Worm (Caenorhabditis elegans): Measurements from ENCODE around the gene unc-103.

Gene unc-103

DNA sequence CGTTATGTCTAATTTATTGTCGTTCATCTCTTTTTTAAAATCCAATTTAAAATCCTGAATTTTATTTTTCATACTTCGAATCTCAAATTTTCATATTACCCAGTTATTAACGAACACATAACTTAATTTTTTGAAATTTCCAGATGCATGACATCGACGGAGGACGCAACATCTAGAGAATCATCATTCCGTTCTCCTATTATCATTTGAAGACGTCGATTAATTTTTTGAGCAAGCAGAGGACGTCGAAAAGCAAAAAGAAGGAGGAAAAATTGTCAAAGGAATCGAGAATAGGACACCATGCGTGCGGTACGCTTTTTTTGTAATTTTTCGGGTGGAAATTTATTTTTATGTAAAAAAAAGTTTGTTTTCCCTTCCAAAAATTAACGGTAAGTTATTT lies at the start of gene unc-103:
Gene unc-103, plus strand, starts transcription at position 301 of the 400 bp plus-strand sequence.
- TF ChIP-seq tbx-11 (GFP tag; IDR thresholded peaks at IDR 0.05) (no peak), hmbx-1 (tag; optimal IDR thresholded peaks at IDR 0.05) (no peak), scrt-1 (GFP tag; IDR thresholded peaks at IDR 0.05) (no peak), tra-4 (tag; optimal IDR thresholded peaks at IDR 0.05) (no peak), flt-1 (GFP tag; IDR thresholded peaks at IDR 0.05) (no peak), ceh-36 (tag; optimal IDR thresholded peaks at IDR 0.05) (no peak)

DNA sequence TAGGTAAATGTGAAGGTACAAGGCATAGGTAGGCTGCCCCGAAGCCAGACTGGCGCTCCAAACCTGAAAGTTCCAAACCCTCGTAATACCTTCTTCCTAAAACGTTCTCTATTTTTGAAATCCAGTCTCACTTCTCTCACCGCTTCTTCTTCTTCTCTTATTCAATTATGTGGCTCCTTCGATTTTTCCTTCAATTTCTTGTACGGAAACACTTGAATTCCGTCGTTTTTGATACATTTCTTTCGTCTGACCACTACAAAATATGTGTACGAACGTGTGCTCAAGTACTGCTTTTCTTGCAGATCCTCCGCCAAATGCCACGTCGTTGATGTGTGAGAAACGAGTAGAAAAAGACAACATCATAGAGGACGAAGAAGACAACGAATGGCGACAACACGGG lies 48.9 kb upstream of the unc-103 start, which contains the start of gene unc-79:
Gene unc-79, plus strand, starts transcription at position 301 of the 400 bp plus-strand sequence.
- TF ChIP-seq ets-7 (tag; optimal IDR thresholded peaks at IDR 0.05) (no peak), flt-1 (GFP tag; IDR thresholded peaks at IDR 0.05) (no peak), ama-1 (optimal IDR thresholded peaks at IDR 0.05) (no peak), B0310.2 (tag; optimal IDR thresholded peaks at IDR 0.05) (no peak), aly-1 (tag; optimal IDR thresholded peaks at IDR 0.05) (no peak), sea-1 (GFP tag; conservative IDR thresholded peaks at IDR 0.05) (no peak), hnd-1 (tag; optimal IDR thresholded peaks at IDR 0.05) (no peak), tbx-37 (GFP tag; conservative IDR thresholded peaks at IDR 0.05) (no peak), scrt-1 (GFP tag; IDR thresholded peaks at IDR 0.05) (no peak), tra-4 (tag; optimal IDR thresholded peaks at IDR 0.05) (no peak), tbx-11 (GFP tag; IDR thresholded peaks at IDR 0.05) (no peak)

DNA sequence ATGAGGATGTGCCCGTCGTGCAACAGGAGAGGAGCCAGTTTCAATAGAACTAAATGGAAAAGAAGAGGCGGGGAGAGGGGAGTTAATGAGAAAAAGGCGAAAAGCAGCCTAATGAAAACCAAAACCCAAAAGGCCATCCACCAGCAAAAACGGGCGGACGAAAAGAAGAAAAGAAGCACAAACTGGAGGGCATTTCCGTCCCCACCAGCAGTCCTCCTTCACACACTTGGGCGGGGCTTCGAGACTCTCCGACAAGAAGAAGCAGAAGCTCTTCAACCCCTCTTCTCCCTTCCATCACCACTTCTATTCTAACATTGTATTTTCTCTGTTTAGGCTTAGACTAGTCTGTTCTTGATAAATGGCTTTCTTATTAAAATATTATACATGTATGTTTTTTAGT lies 47.1 kb upstream of the unc-103 start:
- TF ChIP-seq aly-1 (tag; optimal IDR thresholded peaks at IDR 0.05) (no peak), ama-1 (optimal IDR thresholded peaks at IDR 0.05) (no peak), tbx-37 (GFP tag; conservative IDR thresholded peaks at IDR 0.05) (no peak), sea-1 (GFP tag; conservative IDR thresholded peaks at IDR 0.05) (no peak), scrt-1 (GFP tag; IDR thresholded peaks at IDR 0.05) (no peak), hmg-4 (GFP tag; optimal IDR thresholded peaks at IDR 0.05) (no peak), pes-1 (GFP tag; IDR thresholded peaks at IDR 0.05) (no peak), tra-4 (tag; optimal IDR thresholded peaks at IDR 0.05) (no peak), ceh-13 (GFP tag; optimal IDR thresholded peaks at IDR 0.05) (no peak), ets-7 (tag; optimal IDR thresholded peaks at IDR 0.05) (no peak), F13C5.2 (tag; optimal IDR thresholded peaks at IDR 0.05) (no peak), hnd-1 (tag; optimal IDR thresholded peaks at IDR 0.05) (no peak), ceh-36 (tag; optimal IDR thresholded peaks at IDR 0.05) (no peak), flt-1 (GFP tag; IDR thresholded peaks at IDR 0.05) (no peak), tbx-11 (GFP tag; IDR thresholded peaks at IDR 0.05) (no peak), B0310.2 (tag; optimal IDR thresholded peaks at IDR 0.05) (no peak)

DNA sequence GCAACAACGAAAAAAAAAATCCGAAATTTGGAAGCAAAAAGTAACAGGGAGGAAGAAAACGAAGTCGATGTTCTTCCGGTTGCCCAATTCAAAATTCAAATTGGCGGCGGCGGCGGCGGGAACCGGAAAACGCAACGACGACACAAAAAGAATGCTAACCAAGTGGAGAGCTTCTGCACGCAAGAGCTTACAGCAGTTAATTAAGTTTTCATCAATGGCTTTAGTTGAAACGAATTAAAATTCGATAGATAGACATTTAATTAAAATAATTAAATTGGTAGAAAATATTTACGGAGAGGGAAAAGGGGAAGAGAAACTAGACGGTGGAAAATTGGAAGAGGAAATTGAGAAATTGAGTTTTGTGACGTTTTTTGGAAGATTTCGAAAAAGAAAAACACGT lies 44.9 kb upstream of the unc-103 start:
- TF ChIP-seq tra-4 (tag; optimal IDR thresholded peaks at IDR 0.05) (no peak), hnd-1 (tag; optimal IDR thresholded peaks at IDR 0.05) (no peak), flt-1 (GFP tag; IDR thresholded peaks at IDR 0.05) (no peak), hmbx-1 (tag; optimal IDR thresholded peaks at IDR 0.05) (no peak), pes-1 (GFP tag; IDR thresholded peaks at IDR 0.05) (no peak), ets-7 (tag; optimal IDR thresholded peaks at IDR 0.05) (no peak), tbx-11 (GFP tag; IDR thresholded peaks at IDR 0.05) (no peak), sea-1 (GFP tag; conservative IDR thresholded peaks at IDR 0.05) (no peak), F13C5.2 (tag; optimal IDR thresholded peaks at IDR 0.05) (no peak), ceh-13 (GFP tag; optimal IDR thresholded peaks at IDR 0.05) (no peak), scrt-1 (GFP tag; IDR thresholded peaks at IDR 0.05) (no peak), tbx-37 (GFP tag; conservative IDR thresholded peaks at IDR 0.05) (no peak)

DNA sequence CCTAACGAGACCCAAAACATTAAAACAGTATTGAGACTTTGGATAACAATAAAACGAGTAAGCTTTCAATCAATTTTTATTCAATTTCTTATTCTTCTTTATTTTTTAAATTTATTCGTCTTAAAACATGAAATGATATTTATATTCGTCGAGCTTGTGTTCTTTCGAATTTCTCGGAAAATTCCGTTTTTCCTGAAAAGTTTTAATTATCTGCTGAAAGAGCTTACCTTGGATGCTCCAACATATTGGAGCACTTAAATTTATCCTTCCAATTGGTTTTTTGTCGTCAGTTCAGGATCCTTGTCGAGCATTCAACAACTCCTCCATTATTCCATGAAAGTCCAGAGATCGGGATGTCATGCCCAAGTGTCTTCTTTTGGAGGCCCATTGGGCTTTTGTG lies 31.8 kb upstream of the unc-103 start:
- TF ChIP-seq sea-1 (GFP tag; conservative IDR thresholded peaks at IDR 0.05) (no peak), flt-1 (GFP tag; IDR thresholded peaks at IDR 0.05) (no peak), hmbx-1 (tag; optimal IDR thresholded peaks at IDR 0.05) (no peak), aly-1 (tag; optimal IDR thresholded peaks at IDR 0.05) (no peak), ets-7 (tag; optimal IDR thresholded peaks at IDR 0.05) (no peak), ceh-36 (tag; optimal IDR thresholded peaks at IDR 0.05) (no peak), tbx-37 (GFP tag; conservative IDR thresholded peaks at IDR 0.05) (no peak), F13C5.2 (tag; optimal IDR thresholded peaks at IDR 0.05) (no peak), hmg-4 (GFP tag; optimal IDR thresholded peaks at IDR 0.05) (no peak), B0310.2 (tag; optimal IDR thresholded peaks at IDR 0.05) (no peak), hnd-1 (tag; optimal IDR thresholded peaks at IDR 0.05) (no peak), ceh-13 (GFP tag; optimal IDR thresholded peaks at IDR 0.05) (no peak), ama-1 (optimal IDR thresholded peaks at IDR 0.05) (no peak)

DNA sequence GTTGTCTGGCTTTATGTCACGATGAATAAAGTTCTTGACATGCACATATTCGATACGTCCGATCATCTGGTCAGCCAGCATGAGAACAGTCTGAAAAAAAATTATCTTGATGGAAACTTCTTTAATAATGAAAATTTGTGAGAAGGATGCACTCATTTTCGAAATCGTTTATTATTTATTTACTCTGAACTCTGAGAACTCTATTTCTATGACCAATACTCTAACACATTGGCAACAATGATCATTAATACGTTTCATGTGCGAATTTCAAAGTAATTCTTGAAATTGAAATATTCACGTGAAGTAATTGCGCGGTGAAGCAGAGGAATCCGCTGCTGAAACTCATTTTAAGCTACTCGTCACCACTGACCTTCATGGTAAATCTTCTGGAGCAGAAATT lies 29.5 kb upstream of the unc-103 start:
- TF ChIP-seq aly-1 (tag; optimal IDR thresholded peaks at IDR 0.05) (no peak), F13C5.2 (tag; optimal IDR thresholded peaks at IDR 0.05) (no peak), tra-4 (tag; optimal IDR thresholded peaks at IDR 0.05) (no peak), hmbx-1 (tag; optimal IDR thresholded peaks at IDR 0.05) (no peak), scrt-1 (GFP tag; IDR thresholded peaks at IDR 0.05) (no peak), ama-1 (optimal IDR thresholded peaks at IDR 0.05) (no peak), sea-1 (GFP tag; conservative IDR thresholded peaks at IDR 0.05) (no peak), pes-1 (GFP tag; IDR thresholded peaks at IDR 0.05) (no peak), flt-1 (GFP tag; IDR thresholded peaks at IDR 0.05) (no peak), ceh-36 (tag; optimal IDR thresholded peaks at IDR 0.05) (no peak), tbx-11 (GFP tag; IDR thresholded peaks at IDR 0.05) (no peak), ets-7 (tag; optimal IDR thresholded peaks at IDR 0.05) (no peak), ceh-13 (GFP tag; optimal IDR thresholded peaks at IDR 0.05) (no peak), tbx-37 (GFP tag; conservative IDR thresholded peaks at IDR 0.05) (no peak), hnd-1 (tag; optimal IDR thresholded peaks at IDR 0.05) (no peak), hmg-4 (GFP tag; optimal IDR thresholded peaks at IDR 0.05) (no peak), B0310.2 (tag; optimal IDR thresholded peaks at IDR 0.05) (no peak)

DNA sequence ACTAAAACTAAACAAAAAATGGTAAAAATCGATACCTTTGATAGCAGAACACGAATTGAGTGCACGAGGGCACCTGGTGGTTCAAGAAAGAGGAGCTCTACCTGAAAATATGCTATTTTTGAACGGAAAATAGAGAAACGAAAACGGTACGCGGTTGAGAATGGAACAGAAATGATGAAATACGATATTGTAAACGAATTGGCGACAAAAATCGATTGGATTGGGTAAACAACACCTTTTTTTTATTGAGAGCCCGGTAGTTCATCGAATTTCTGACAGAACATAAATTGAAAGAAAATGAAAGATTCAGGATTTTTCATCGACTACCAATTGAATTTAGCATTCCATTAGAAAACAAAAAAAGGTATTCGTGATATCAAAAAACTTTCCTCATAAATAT lies 28.6 kb upstream of the unc-103 start, which contains the start of gene kin-19:
Gene kin-19, minus strand, starts transcription at position 101 of the 400 bp plus-strand sequence.
- TF ChIP-seq hmbx-1 (tag; optimal IDR thresholded peaks at IDR 0.05), result no peak
- no peak for TF ChIP-seq sea-1 (GFP tag; conservative IDR thresholded peaks at IDR 0.05)
- no peak for TF ChIP-seq ceh-36 (tag; optimal IDR thresholded peaks at IDR 0.05)
- TF ChIP-seq ets-7 (tag; optimal IDR thresholded peaks at IDR 0.05), result no peak
- no peak for TF ChIP-seq B0310.2 (tag; optimal IDR thresholded peaks at IDR 0.05)
- no peak for TF ChIP-seq aly-1 (tag; optimal IDR thresholded peaks at IDR 0.05)
- no peak for TF ChIP-seq ama-1 (optimal IDR thresholded peaks at IDR 0.05)
- TF ChIP-seq scrt-1 (GFP tag; IDR thresholded peaks at IDR 0.05), result no peak
- no peak for TF ChIP-seq tbx-11 (GFP tag; IDR thresholded peaks at IDR 0.05)
- TF ChIP-seq flt-1 (GFP tag; IDR thresholded peaks at IDR 0.05), result no peak
- TF ChIP-seq tra-4 (tag; optimal IDR thresholded peaks at IDR 0.05), result no peak
- no peak for TF ChIP-seq hmg-4 (GFP tag; optimal IDR thresholded peaks at IDR 0.05)
- no peak for TF ChIP-seq ceh-13 (GFP tag; optimal IDR thresholded peaks at IDR 0.05)
- TF ChIP-seq hnd-1 (tag; optimal IDR thresholded peaks at IDR 0.05), result no peak
- no peak for TF ChIP-seq tbx-37 (GFP tag; conservative IDR thresholded peaks at IDR 0.05)

Measured in whole organism, early embryonic.